Fruit fly (Drosophila melanogaster): ENCODE data around the gene CG4887.

Gene CG4887

DNA sequence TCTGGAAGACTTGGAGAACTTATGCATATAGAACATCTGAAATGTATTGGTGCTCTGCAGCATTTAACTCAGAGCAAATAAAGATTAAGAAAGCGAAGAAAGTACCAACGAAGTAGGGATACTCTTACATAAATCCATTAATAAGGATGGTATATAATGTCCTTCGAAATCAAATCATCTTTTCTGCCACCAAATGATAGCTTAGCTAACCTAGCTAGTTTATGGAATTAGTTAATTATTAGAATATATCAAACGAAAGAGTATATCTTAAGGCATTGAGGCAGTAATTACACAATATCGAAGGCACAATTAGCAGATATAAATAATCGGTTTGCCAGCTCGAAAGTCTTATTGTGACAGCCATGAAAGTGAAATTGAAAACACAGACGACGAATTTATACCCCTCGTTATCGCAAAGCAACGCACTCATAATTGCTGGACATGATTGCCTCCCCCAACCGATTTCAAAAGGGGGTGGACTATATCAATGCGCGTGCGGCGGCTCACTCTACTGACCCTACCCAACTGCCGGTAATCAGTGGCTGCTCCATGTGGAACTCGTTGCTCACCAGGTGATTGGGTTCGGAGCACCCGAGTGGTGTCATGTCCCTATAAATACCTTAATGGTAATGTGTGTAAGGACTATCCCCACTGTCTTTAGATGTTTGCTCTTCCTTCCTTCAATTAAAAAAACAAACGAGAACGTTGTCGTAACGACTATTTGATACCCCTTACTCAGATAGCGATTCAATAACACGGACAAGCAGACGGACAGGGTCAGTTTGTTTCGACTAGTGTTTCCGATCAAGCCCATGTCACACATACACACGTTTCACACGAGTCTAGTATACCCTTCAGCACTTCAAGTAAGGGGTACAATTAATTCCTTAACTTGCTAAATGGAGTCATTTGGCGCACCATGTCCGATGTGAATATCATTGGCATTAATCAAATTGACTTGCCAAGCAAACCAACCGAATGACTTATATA lies 28.1 kb upstream of the CG4887 start (continued):
- TF ChIP-seq CG9437 (GFP tag; optimal IDR thresholded peaks at IDR 0.05) (no peak), CG18476 (GFP tag; optimal IDR thresholded peaks at IDR 0.05) (no peak), dysf (GFP tag; IDR thresholded peaks at IDR 0.05) (0 out of 3 replicates have a peak, but pooled peaks have one; percentile 40), Nf-YA (GFP tag; IDR thresholded peaks at IDR 0.05) (no peak), CG10565 (GFP tag; optimal IDR thresholded peaks at IDR 0.05) (no peak), Elba2 (GFP tag; optimal IDR thresholded peaks at IDR 0.05) (no peak), aop (GFP tag; IDR thresholded peaks at IDR 0.05) (no peak), CG14860 (GFP tag; IDR thresholded peaks at IDR 0.05; ENCODE audit: partially characterized antibody) (0 out of 3 replicates have a peak, but pooled peaks have one; percentile 15), CG13894 (tag; optimal IDR thresholded peaks at IDR 0.05) (peak; percentile 31), CG15011 (GFP tag; optimal IDR thresholded peaks at IDR 0.05) (no peak), CG7357 (GFP tag; IDR thresholded peaks at IDR 0.05) (peak; percentile 37; the same call in 1 of the 3 replicates), Mes4 (GFP tag; optimal IDR thresholded peaks at IDR 0.05) (peak; percentile 21), run (tag; optimal IDR thresholded peaks at IDR 0.05) (no peak), Hr39 (optimal IDR thresholded peaks at IDR 0.05) (no peak), bcd (GFP tag; optimal IDR thresholded peaks at IDR 0.05) (peak; percentile 53), cas (GFP tag; IDR thresholded peaks at IDR 0.05) (peak; percentile 31; the same call in 1 of the 2 replicates), sqz (GFP tag; optimal IDR thresholded peaks at IDR 0.05) (no peak), CG31224 (GFP tag; IDR thresholded peaks at IDR 0.05) (0 out of 2 replicates have a peak, but pooled peaks have one; percentile 23), Hey (tag; optimal IDR thresholded peaks at IDR 0.05) (no peak), ase (GFP tag; IDR thresholded peaks at IDR 0.05) (no peak), CG4424 (GFP tag; optimal IDR thresholded peaks at IDR 0.05) (peak; percentile 55), dan (GFP tag; IDR thresholded peaks at IDR 0.05) (no peak), nom (GFP tag; optimal IDR thresholded peaks at IDR 0.05) (no peak), oc (tag; optimal IDR thresholded peaks at IDR 0.05) (peak; percentile 21), CG9727 (GFP tag; optimal IDR thresholded peaks at IDR 0.05) (peak; percentile 31), Doc2 (GFP tag; IDR thresholded peaks at IDR 0.05) (no peak), CTCF (GFP tag; optimal IDR thresholded peaks at IDR 0.05) (peak; percentile 16), MTF-1 (GFP tag; optimal IDR thresholded peaks at IDR 0.05; ENCODE audit: borderline replicate concordance) (no peak), lab (GFP tag; optimal IDR thresholded peaks at IDR 0.05) (peak; percentile 73), Adf1 (GFP tag; IDR thresholded peaks at IDR 0.05) (no peak), grn (GFP tag; optimal IDR thresholded peaks at IDR 0.05) (no peak), PHDP (tag; optimal IDR thresholded peaks at IDR 0.05) (peak; percentile 63), p53 (GFP tag; optimal IDR thresholded peaks at IDR 0.05) (no peak), sisA (GFP tag; IDR thresholded peaks at IDR 0.05) (peak; percentile 47), CG12219 (GFP tag; optimal IDR thresholded peaks at IDR 0.05) (peak; percentile 51), Meics (GFP tag; optimal IDR thresholded peaks at IDR 0.05) (peak; percentile 55), zen (tag; optimal IDR thresholded peaks at IDR 0.05) (peak; percentile 5), lola (GFP tag; optimal IDR thresholded peaks at IDR 0.05) (peak in 1 of 3 experiments; percentile 31), bsh (GFP tag; optimal IDR thresholded peaks at IDR 0.05) (peak; percentile 7 to 71), CG17612 (GFP tag; IDR thresholded peaks at IDR 0.05) (no peak), CG2875 (GFP tag; optimal IDR thresholded peaks at IDR 0.05) (peak; percentile 25), Xrp1 (GFP tag; IDR thresholded peaks at IDR 0.05) (peak; percentile 63), CG11695 (GFP tag; IDR thresholded peaks at IDR 0.05) (peak; percentile 30; the same call in 1 of the 3 replicates), exex (tag; optimal IDR thresholded peaks at IDR 0.05) (peak; percentile 78), CoRest (tag; optimal IDR thresholded peaks at IDR 0.05) (peak; percentile 60), CG4820 (GFP tag; optimal IDR thresholded peaks at IDR 0.05) (peak; percentile 33), CG15479 (GFP tag; optimal IDR thresholded peaks at IDR 0.05) (no peak), CG14014 (GFP tag; IDR thresholded peaks at IDR 0.05) (0 out of 2 replicates have a peak, but pooled peaks have one; percentile 40)
